Fruit fly (Drosophila melanogaster) ovary, adult (tissue): Measurements from ENCODE around the gene ush.

Source experiments
- CG17801 ChIP-seq: fragments of 200-800 bp; optimal IDR thresholded peaks from 2 replicates; lab custom pipeline; 2019; ENCODE audit warnings: missing biosample characterization, mild to moderate bottlenecking, missing genetic modification characterization, moderate library complexity; ENCODE audit not compliant: partially characterized antibody

Gene ush

dm6 chr2L:525547-526180 is 49.6 kb downstream of the ush start:
- no peak for TF ChIP-seq CG17801 (GFP tag; lab: Kevin White, UChicago)

- no peak for TF ChIP-seq CG17801 (GFP tag; lab: Kevin White, UChicago)
Measured at dm6 chr2L:526192-526923, 50.3 kb downstream of the ush start.

dm6 chr2L:526924-527307 is 50.9 kb downstream of the ush start:
- TF ChIP-seq CG17801 (GFP tag; lab: Kevin White, UChicago), result no peak

- no peak for TF ChIP-seq CG17801 (GFP tag; lab: Kevin White, UChicago)
Measured at dm6 chr2L:527689-528088, 51.7 kb downstream of the ush start.

dm6 chr2L:530245-530644 is 54.2 kb downstream of the ush start:
- no peak for TF ChIP-seq CG17801 (GFP tag; lab: Kevin White, UChicago)

- TF ChIP-seq CG17801 (GFP tag; lab: Kevin White, UChicago), result no peak
Measured at dm6 chr2L:533734-534133, 57.7 kb downstream of the ush start.

dm6 chr2L:540572-541210 is 64.7 kb downstream of the ush start:
- TF ChIP-seq CG17801 (GFP tag; lab: Kevin White, UChicago), result peak; percentile 29

dm6 chr2L:542338-542967 is 66.4 kb downstream of the ush start, which contains the start of gene lwr:
lwr (minus strand) TSS chr2L:542580.
- no peak for TF ChIP-seq CG17801 (GFP tag; lab: Kevin White, UChicago)

- no peak for TF ChIP-seq CG17801 (GFP tag; lab: Kevin White, UChicago)
Measured at dm6 chr2L:543799-544198, 67.8 kb downstream of the ush start.

- TF ChIP-seq CG17801 (GFP tag; lab: Kevin White, UChicago), result no peak
Measured at dm6 chr2L:544444-545179, 68.6 kb downstream of the ush start, which contains the start of the genes Spp and nAChRbeta3. Spp (minus strand) TSS chr2L:544653. nAChRbeta3 (plus strand) TSS chr2L:545129.

dm6 chr2L:547978-548377 is 72.0 kb downstream of the ush start:
- no peak for TF ChIP-seq CG17801 (GFP tag; lab: Kevin White, UChicago)

dm6 chr2L:549637-550036 is 73.6 kb downstream of the ush start:
- no peak for TF ChIP-seq CG17801 (GFP tag; lab: Kevin White, UChicago)

- peak; percentile 30 for TF ChIP-seq CG17801 (GFP tag; lab: Kevin White, UChicago)
Measured at dm6 chr2L:552432-552929, 76.5 kb downstream of the ush start, which contains the start of gene Ets21C. Ets21C (minus strand) TSS chr2L:552923.

dm6 chr2L:559311-559710 is 83.3 kb downstream of the ush start, which contains the start of gene Tspo:
Tspo (plus strand) TSS chr2L:559612.
- TF ChIP-seq CG17801 (GFP tag; lab: Kevin White, UChicago), result no peak
